Fruit fly (Drosophila melanogaster) whole organism, embryonic: ENCODE results near the gene CG9444.

ENCODE experiments used
- Abd-B ChIP-seq: fragments of 200-800 bp; sonication (Bioruptor generic); optimal IDR thresholded peaks from 2 replicates; lab custom pipeline; 2018; ENCODE audit warnings: missing biosample characterization, mild to moderate bottlenecking, missing genetic modification characterization, moderate library complexity
- Antp ChIP-seq: fragments of 200-800 bp; sonication (Bioruptor generic); optimal IDR thresholded peaks from 3 replicates; lab custom pipeline; 2016; ENCODE audit warnings: missing biosample characterization, missing genetic modification characterization
- B-H2 ChIP-seq: fragments of 200-800 bp; sonication (Bioruptor generic); optimal IDR thresholded peaks from 2 replicates; lab custom pipeline; 2018; ENCODE audit warnings: missing biosample characterization, mild to moderate bottlenecking, missing genetic modification characterization
- CG10209 ChIP-seq: fragments of 200-800 bp; sonication (Bioruptor generic); optimal IDR thresholded peaks from 3 replicates; lab custom pipeline; 2017; ENCODE audit warnings: missing biosample characterization, mild to moderate bottlenecking, missing genetic modification characterization, missing genetic modification reagents
- CG10654 ChIP-seq: fragments of 200-800 bp; sonication (Bioruptor generic); optimal IDR thresholded peaks from 2 replicates; lab custom pipeline; 2016; ENCODE audit warnings: missing biosample characterization, missing genetic modification characterization
- CG10959 ChIP-seq: fragments of 200-800 bp; sonication (Bioruptor generic); IDR thresholded peaks from 2 replicates; pipeline ENCODE4 v1.3.6; 2022; ENCODE audit warnings: missing biosample characterization, missing genetic modification characterization
- CG12104 ChIP-seq: fragments of 200-800 bp; sonication (Bioruptor generic); optimal IDR thresholded peaks from 3 replicates; lab custom pipeline; 2016; ENCODE audit warnings: missing biosample characterization, missing genetic modification characterization
- CG12155 ChIP-seq: fragments of 200-800 bp; sonication (Bioruptor generic); optimal IDR thresholded peaks from 3 replicates; lab custom pipeline; 2016; ENCODE audit warnings: missing biosample characterization, missing genetic modification characterization
- CG1233 ChIP-seq: fragments of 200-800 bp; sonication (Bioruptor generic); optimal IDR thresholded peaks from 4 replicates; lab custom pipeline; 2018; ENCODE audit warnings: missing biosample characterization, mild to moderate bottlenecking, missing genetic modification characterization
- CG13287 ChIP-seq: fragments of 200-800 bp; sonication (Bioruptor generic); IDR thresholded peaks from 2 replicates; pipeline ENCODE4 v1.3.6; 2022; ENCODE audit warnings: missing biosample characterization, missing genetic modification characterization; ENCODE audit not compliant: partially characterized antibody
- CG13424 ChIP-seq: fragments of 200-800 bp; sonication (Bioruptor generic); optimal IDR thresholded peaks from 2 replicates; lab custom pipeline; 2019; ENCODE audit warnings: missing biosample characterization, mild to moderate bottlenecking, missing genetic modification characterization, moderate library complexity
- CG17328 ChIP-seq: fragments of 200-800 bp; sonication (Bioruptor generic); IDR thresholded peaks from 2 replicates; pipeline ENCODE4 v1.3.6; 2022; ENCODE audit warnings: missing biosample characterization, missing genetic modification characterization
- CG17568 ChIP-seq: fragments of 200-800 bp; sonication (Bioruptor generic); optimal IDR thresholded peaks from 2 replicates; lab custom pipeline; 2018; ENCODE audit warnings: missing biosample characterization, mild to moderate bottlenecking, missing genetic modification characterization, moderate library complexity
- CG17912 ChIP-seq: fragments of 200-800 bp; sonication (Bioruptor generic); optimal IDR thresholded peaks from 2 replicates; lab custom pipeline; 2018; ENCODE audit warnings: missing biosample characterization, mild to moderate bottlenecking, missing genetic modification characterization
- CG2116 ChIP-seq: fragments of 200-800 bp; sonication (Bioruptor generic); optimal IDR thresholded peaks from 3 replicates; lab custom pipeline; 2018; ENCODE audit warnings: missing biosample characterization, mild to moderate bottlenecking, missing genetic modification characterization
- CG7745 ChIP-seq: fragments of 200-800 bp; sonication (Bioruptor generic); optimal IDR thresholded peaks from 2 replicates; lab custom pipeline; 2018; ENCODE audit warnings: missing biosample characterization, mild to moderate bottlenecking, missing genetic modification characterization, moderate library complexity
- CG8944 ChIP-seq: fragments of 200-800 bp; sonication (Bioruptor generic); optimal IDR thresholded peaks from 3 replicates; lab custom pipeline; 2016; ENCODE audit warnings: missing biosample characterization, missing genetic modification characterization
- CrebB ChIP-seq: fragments of 200-800 bp; sonication (Bioruptor generic); optimal IDR thresholded peaks from 3 replicates; lab custom pipeline; 2018; ENCODE audit warnings: missing biosample characterization, mild to moderate bottlenecking, missing genetic modification characterization
- Doc2 ChIP-seq: fragments of 200-800 bp; sonication (Bioruptor generic); IDR thresholded peaks from 2 replicates; pipeline ENCODE4 v1.3.6; 2022; ENCODE audit warnings: missing biosample characterization, missing genetic modification characterization
- Drgx ChIP-seq: fragments of 200-800 bp; sonication (Bioruptor generic); IDR thresholded peaks from 2 replicates; pipeline ENCODE4 v1.3.6; 2022; ENCODE audit warnings: missing biosample characterization, missing genetic modification characterization
- E2f1 ChIP-seq: fragments of 200-800 bp; sonication (Bioruptor generic); IDR thresholded peaks from 2 replicates; pipeline ENCODE4 v1.3.6; 2022; ENCODE audit warnings: missing biosample characterization, missing genetic modification characterization
- Fer3 ChIP-seq: fragments of 200-800 bp; sonication (Bioruptor generic); optimal IDR thresholded peaks from 2 replicates; lab custom pipeline; 2018; ENCODE audit warnings: missing biosample characterization, mild to moderate bottlenecking, missing genetic modification characterization, moderate library complexity
- HLH3B ChIP-seq: fragments of 200-800 bp; sonication (Bioruptor generic); IDR thresholded peaks from 2 replicates; pipeline ENCODE4 v1.3.6; 2022; ENCODE audit warnings: missing biosample characterization, missing genetic modification characterization
- Hr3 ChIP-seq: fragments of 200-800 bp; sonication (Bioruptor generic); optimal IDR thresholded peaks from 3 replicates; lab custom pipeline; 2016; ENCODE audit warnings: missing biosample characterization, missing genetic modification characterization
- Hr51 ChIP-seq, 2 experiments: fragments of 200-800 bp; sonication (Bioruptor generic); optimal IDR thresholded peaks; 2 replicates in 1 of 2; 3 replicates in 1 of 2; lab custom pipeline; 2016 to 2018; ENCODE audit warnings: missing biosample characterization in 2 of 2, missing genetic modification characterization in 2 of 2, mild to moderate bottlenecking in 1 of 2, moderate library complexity in 1 of 2
- MESR4 ChIP-seq: fragments of 200-800 bp; sonication (Bioruptor generic); optimal IDR thresholded peaks from 2 replicates; lab custom pipeline; 2018; ENCODE audit warnings: missing biosample characterization, mild to moderate bottlenecking, missing genetic modification characterization, moderate library complexity
- Myb ChIP-seq: fragments of 200-800 bp; sonication (Bioruptor generic); optimal IDR thresholded peaks from 2 replicates; lab custom pipeline; 2016; ENCODE audit warnings: missing biosample characterization, missing genetic modification characterization
- Nf-YC ChIP-seq: fragments of 200-800 bp; optimal IDR thresholded peaks from 3 replicates; lab custom pipeline; 2019; ENCODE audit warnings: missing biosample characterization, mild to moderate bottlenecking, missing genetic modification characterization, moderate library complexity
- Oaz ChIP-seq: fragments of 200-800 bp; sonication (Bioruptor generic); IDR thresholded peaks from 2 replicates; pipeline ENCODE4 v1.3.6; 2022; ENCODE audit warnings: missing biosample characterization, missing genetic modification characterization
- PHDP ChIP-seq: fragments of 200-800 bp; sonication (Bioruptor generic); optimal IDR thresholded peaks from 3 replicates; lab custom pipeline; 2018; ENCODE audit warnings: missing biosample characterization, mild to moderate bottlenecking, missing genetic modification characterization, moderate library complexity
- Trl ChIP-seq, 3 experiments: fragments of >200 bp in 2 of 3; fragments of 200-800 bp in 1 of 3; sonication (Bioruptor generic) in 1 of 3; optimal IDR thresholded peaks; 2 replicates in 1 of 3; 3 replicates in 2 of 3; lab custom pipeline; 2016 to 2017; ENCODE audit warnings: missing biosample characterization in 1 of 3, missing genetic modification characterization in 1 of 3
- ara ChIP-seq: fragments of 200-800 bp; sonication (Bioruptor generic); IDR thresholded peaks from 2 replicates; pipeline ENCODE4 v1.3.6; 2022; ENCODE audit warnings: missing biosample characterization, missing genetic modification characterization
- az2 ChIP-seq: fragments of 200-800 bp; sonication (Bioruptor generic); optimal IDR thresholded peaks from 3 replicates; lab custom pipeline; 2016; ENCODE audit warnings: missing biosample characterization, missing genetic modification characterization
- croc ChIP-seq: fragments of 200-800 bp; sonication (Bioruptor generic); conservative IDR thresholded peaks from 3 replicates; pipeline ENCODE4 v1.3.6; 2022; ENCODE audit warnings: missing biosample characterization, missing genetic modification characterization
- da ChIP-seq: fragments of 200-800 bp; sonication (Bioruptor generic); optimal IDR thresholded peaks from 2 replicates; lab custom pipeline; 2016; ENCODE audit warnings: missing biosample characterization, missing genetic modification characterization
- dm ChIP-seq: fragments of 200-800 bp; sonication (Bioruptor generic); optimal IDR thresholded peaks from 3 replicates; lab custom pipeline; 2016; ENCODE audit warnings: missing biosample characterization, missing genetic modification characterization
- dmrt11E ChIP-seq: fragments of 200-800 bp; sonication (Bioruptor generic); optimal IDR thresholded peaks from 3 replicates; lab custom pipeline; 2018; ENCODE audit warnings: missing biosample characterization, mild to moderate bottlenecking, missing genetic modification characterization, moderate library complexity
- esg ChIP-seq: fragments of 200-800 bp; sonication (Bioruptor generic); conservative IDR thresholded peaks from 2 replicates; pipeline ENCODE4 v1.3.6; 2022; ENCODE audit warnings: missing biosample characterization, missing genetic modification characterization
- gt ChIP-seq: fragments of 200-800 bp; sonication (Bioruptor generic); IDR thresholded peaks from 2 replicates; pipeline ENCODE4 v1.3.6; 2022; ENCODE audit warnings: missing biosample characterization, missing genetic modification characterization
- h ChIP-seq: fragments of >200 bp; optimal IDR thresholded peaks from 2 replicates; lab custom pipeline; 2017
- her ChIP-seq: fragments of 200-800 bp; sonication (Bioruptor generic); optimal IDR thresholded peaks from 2 replicates; lab custom pipeline; 2016; ENCODE audit warnings: missing biosample characterization, missing genetic modification characterization
- hth ChIP-seq: fragments of >200 bp; optimal IDR thresholded peaks from 2 replicates; lab custom pipeline; 2017; ENCODE audit warnings: inconsistent platforms
- inv ChIP-seq: fragments of 200-800 bp; sonication (Bioruptor generic); IDR thresholded peaks from 2 replicates; pipeline ENCODE4 v1.3.6; 2022; ENCODE audit warnings: missing biosample characterization, missing genetic modification characterization; ENCODE audit not compliant: partially characterized antibody
- nerfin-1 ChIP-seq: fragments of 200-800 bp; sonication (Bioruptor generic); optimal IDR thresholded peaks from 3 replicates; lab custom pipeline; 2019; ENCODE audit warnings: missing biosample characterization, mild to moderate bottlenecking, missing genetic modification characterization, moderate library complexity
- nerfin-2 ChIP-seq: fragments of 200-800 bp; sonication (Bioruptor generic); IDR thresholded peaks from 2 replicates; pipeline ENCODE4 v1.3.6; 2022; ENCODE audit warnings: missing biosample characterization, missing genetic modification characterization; ENCODE audit not compliant: partially characterized antibody
- onecut ChIP-seq: fragments of 200-800 bp; sonication (Bioruptor generic); IDR thresholded peaks from 2 replicates; pipeline ENCODE4 v1.3.6; 2022; ENCODE audit warnings: missing biosample characterization, missing genetic modification characterization
- schlank ChIP-seq: fragments of 200-800 bp; sonication (Bioruptor generic); optimal IDR thresholded peaks from 2 replicates; lab custom pipeline; 2018; ENCODE audit warnings: missing biosample characterization, mild to moderate bottlenecking, missing genetic modification characterization
- slbo ChIP-seq: fragments of 200-800 bp; sonication (Bioruptor generic); IDR thresholded peaks from 2 replicates; pipeline ENCODE4 v1.3.6; 2022; ENCODE audit warnings: missing biosample characterization, missing genetic modification characterization
- tgo ChIP-seq: fragments of 200-800 bp; sonication (Bioruptor generic); IDR thresholded peaks from 3 replicates; pipeline ENCODE4 v1.3.6; 2022; ENCODE audit warnings: missing biosample characterization, missing genetic modification characterization
- tup ChIP-seq: fragments of 200-800 bp; sonication (Bioruptor generic); optimal IDR thresholded peaks from 2 replicates; lab custom pipeline; 2016; ENCODE audit warnings: missing biosample characterization, mild to moderate bottlenecking, missing genetic modification characterization, moderate library complexity
- twi ChIP-seq: fragments of 200-800 bp; optimal IDR thresholded peaks from 2 replicates; lab custom pipeline; 2019; ENCODE audit warnings: missing biosample characterization, mild to moderate bottlenecking, missing genetic modification characterization, moderate library complexity
- zen ChIP-seq: fragments of 200-800 bp; sonication (Bioruptor generic); optimal IDR thresholded peaks from 3 replicates; lab custom pipeline; 2018; ENCODE audit warnings: missing biosample characterization, mild to moderate bottlenecking, missing genetic modification characterization, moderate library complexity

CG9444 gene

dm6 chr3R:9710886-9711285 is 26.8 kb upstream of the CG9444 start, which contains the start of the genes trbd and dmt (continued):
- TF ChIP-seq Hr51 (GFP tag; optimal IDR thresholded peaks at IDR 0.05; lab: Kevin White, UChicago) (peak in 1 of 2 experiments; percentile 74), CG13424 (tag; lab: Kevin White, UChicago) (no peak), h (lab: Kevin White, UChicago) (no peak), CG17912 (peak; percentile 56), CG12104 (GFP tag; lab: Kevin White, UChicago) (no peak), B-H2 (GFP tag; lab: Kevin White, UChicago) (no peak), CG13287 (GFP tag; lab: Robert Waterston, UW) (no peak), az2 (no peak), gt (GFP tag; lab: Robert Waterston, UW) (no peak), nerfin-2 (GFP tag; lab: Robert Waterston, UW) (no peak), CrebB (tag; lab: Kevin White, UChicago) (peak; percentile 49), CG17328 (GFP tag; lab: Robert Waterston, UW) (no peak), slbo (GFP tag; lab: Robert Waterston, UW) (no peak), PHDP (tag; lab: Kevin White, UChicago) (no peak), CG10654 (GFP tag; lab: Kevin White, UChicago) (peak; percentile 55), onecut (GFP tag; lab: Robert Waterston, UW) (peak; percentile 28), twi (no peak), CG10959 (GFP tag; lab: Robert Waterston, UW) (no peak), Nf-YC (tag; lab: Kevin White, UChicago) (no peak), croc (GFP tag; lab: Robert Waterston, UW) (0 out of 3 replicates have a peak, but pooled peaks have one; percentile 13), Myb (peak; percentile 78), schlank (tag; lab: Kevin White, UChicago) (peak; percentile 2), Abd-B (GFP tag; lab: Kevin White, UChicago) (no peak), CG8944 (peak; percentile 55), MESR4 (GFP tag; lab: Kevin White, UChicago) (peak; percentile 94), HLH3B (GFP tag; lab: Robert Waterston, UW) (no peak), Fer3 (no peak), E2f1 (GFP tag; lab: Robert Waterston, UW) (no peak), Hr3 (GFP tag; lab: Kevin White, UChicago) (peak; percentile 25), tgo (GFP tag; lab: Robert Waterston, UW) (no peak), Antp (GFP tag; lab: Kevin White, UChicago) (peak; percentile 68), da (GFP tag; lab: Kevin White, UChicago) (peak; percentile 60), CG2116 (peak; percentile 81), esg (GFP tag; lab: Robert Waterston, UW) (no peak), CG17568 (GFP tag; lab: Kevin White, UChicago) (no peak), tup (GFP tag; lab: Kevin White, UChicago) (peak; percentile 4), hth (lab: Kevin White, UChicago) (no peak), inv (GFP tag; lab: Robert Waterston, UW) (no peak), Oaz (GFP tag; lab: Robert Waterston, UW) (no peak), CG7745 (tag; lab: Kevin White, UChicago) (no peak), her (GFP tag; lab: Kevin White, UChicago) (peak; percentile 73), Drgx (GFP tag; lab: Robert Waterston, UW) (no peak), nerfin-1 (tag; lab: Kevin White, UChicago) (no peak), Doc2 (GFP tag; lab: Robert Waterston, UW) (no peak), dmrt11E (peak; percentile 33), zen (tag; lab: Kevin White, UChicago) (peak; percentile 69), CG12155 (GFP tag; lab: Kevin White, UChicago) (peak; percentile 56), CG1233 (GFP tag; lab: Kevin White, UChicago) (no peak), Trl (optimal IDR thresholded peaks at IDR 0.05; lab: Kevin White, UChicago) (no peak), Trl (GFP tag; optimal IDR thresholded peaks at IDR 0.05; lab: Kevin White, UChicago) (peak; percentile 71), CG10209 (no peak), ara (GFP tag; lab: Robert Waterston, UW) (no peak), dm (GFP tag; lab: Kevin White, UChicago) (peak; percentile 78)
